Fruit fly (Drosophila melanogaster) whole organism, embryonic: Measurements from ENCODE around the gene Ctns.

Source experiments
- Atf-2 ChIP-seq: fragments of 200-800 bp; sonication (Bioruptor generic); optimal IDR thresholded peaks from 2 replicates; lab custom pipeline; 2016; ENCODE audit warnings: missing biosample characterization, missing genetic modification characterization
- B-H2 ChIP-seq: fragments of 200-800 bp; sonication (Bioruptor generic); optimal IDR thresholded peaks from 2 replicates; lab custom pipeline; 2018; ENCODE audit warnings: missing biosample characterization, mild to moderate bottlenecking, missing genetic modification characterization
- CG11696 ChIP-seq: fragments of 200-800 bp; sonication (Bioruptor generic); IDR thresholded peaks from 2 replicates; pipeline ENCODE4 v1.3.6; 2022; ENCODE audit warnings: missing biosample characterization, missing genetic modification characterization
- CG15011 ChIP-seq: fragments of 200-800 bp; sonication (Bioruptor generic); optimal IDR thresholded peaks from 3 replicates; lab custom pipeline; 2018; ENCODE audit warnings: missing biosample characterization, mild to moderate bottlenecking, missing genetic modification characterization
- CG16779 ChIP-seq: fragments of 200-800 bp; sonication (Bioruptor generic); IDR thresholded peaks from 2 replicates; pipeline ENCODE4 v1.3.6; 2022; ENCODE audit warnings: missing biosample characterization, missing genetic modification characterization
- CG17385 ChIP-seq: fragments of 200-800 bp; sonication (Bioruptor generic); optimal IDR thresholded peaks from 3 replicates; lab custom pipeline; 2018; ENCODE audit warnings: missing biosample characterization, mild to moderate bottlenecking, missing genetic modification characterization
- CG17568 ChIP-seq: fragments of 200-800 bp; sonication (Bioruptor generic); optimal IDR thresholded peaks from 2 replicates; lab custom pipeline; 2018; ENCODE audit warnings: missing biosample characterization, mild to moderate bottlenecking, missing genetic modification characterization, moderate library complexity
- CG18011 ChIP-seq: fragments of 200-800 bp; sonication (Bioruptor generic); optimal IDR thresholded peaks from 2 replicates; lab custom pipeline; 2017; ENCODE audit warnings: missing biosample characterization, missing genetic modification characterization, mild to moderate bottlenecking, moderate library complexity, missing genotype
- CG3281 ChIP-seq: fragments of 200-800 bp; sonication (Bioruptor generic); optimal IDR thresholded peaks from 3 replicates; lab custom pipeline; 2017; ENCODE audit warnings: missing biosample characterization, mild to moderate bottlenecking, missing genetic modification characterization
- CG33213 ChIP-seq: fragments of 200-800 bp; sonication (Bioruptor generic); optimal IDR thresholded peaks from 3 replicates; lab custom pipeline; 2016; ENCODE audit warnings: missing biosample characterization, missing genetic modification characterization
- CG42726 ChIP-seq: fragments of 200-800 bp; sonication (Bioruptor generic); IDR thresholded peaks from 2 replicates; pipeline ENCODE4 v1.3.6; 2022; ENCODE audit warnings: missing biosample characterization, missing genetic modification characterization; ENCODE audit not compliant: partially characterized antibody
- CG4424 ChIP-seq: fragments of 200-800 bp; sonication (Bioruptor generic); optimal IDR thresholded peaks from 3 replicates; lab custom pipeline; 2016; ENCODE audit warnings: missing biosample characterization, missing genetic modification characterization
- CG4854 ChIP-seq: fragments of 200-800 bp; sonication (Bioruptor generic); optimal IDR thresholded peaks from 2 replicates; lab custom pipeline; 2016; ENCODE audit warnings: missing biosample characterization, missing genetic modification characterization, inconsistent platforms
- CG6175 ChIP-seq: fragments of 200-800 bp; sonication (Bioruptor generic); IDR thresholded peaks from 3 replicates; pipeline ENCODE4 v1.3.6; 2022; ENCODE audit warnings: missing biosample characterization, missing genetic modification characterization
- CG6765 ChIP-seq: fragments of 200-800 bp; sonication (Bioruptor generic); optimal IDR thresholded peaks from 3 replicates; lab custom pipeline; 2017; ENCODE audit warnings: missing biosample characterization, mild to moderate bottlenecking, missing genetic modification characterization
- CG8290 ChIP-seq, 3 experiments: fragments of 200-800 bp; sonication (Bioruptor generic); optimal IDR thresholded peaks; 2 replicates each; lab custom pipeline; 2016 to 2019; ENCODE audit warnings: missing biosample characterization in 3 of 3, missing genetic modification characterization in 3 of 3, mild to moderate bottlenecking in 2 of 3, moderate library complexity in 1 of 3
- CG9797 ChIP-seq: fragments of 200-800 bp; sonication (Bioruptor generic); optimal IDR thresholded peaks from 3 replicates; lab custom pipeline; 2018; ENCODE audit warnings: missing biosample characterization, mild to moderate bottlenecking, missing genetic modification characterization
- Chrac-16 ChIP-seq: fragments of 200-800 bp; sonication (Bioruptor generic); optimal IDR thresholded peaks from 3 replicates; lab custom pipeline; 2016; ENCODE audit warnings: missing biosample characterization, missing genetic modification characterization
- HmgD ChIP-seq: fragments of 200-800 bp; sonication (Bioruptor generic); optimal IDR thresholded peaks from 3 replicates; lab custom pipeline; 2016; ENCODE audit warnings: missing biosample characterization, missing genetic modification characterization
- Hr39 ChIP-seq: fragments of >200 bp; optimal IDR thresholded peaks from 2 replicates; lab custom pipeline; 2017
- Max ChIP-seq: fragments of 200-800 bp; sonication (Bioruptor generic); optimal IDR thresholded peaks from 2 replicates; lab custom pipeline; 2016; ENCODE audit warnings: missing biosample characterization, mild to moderate bottlenecking, missing genetic modification characterization
- NK7.1 ChIP-seq: fragments of 200-800 bp; sonication (Bioruptor generic); optimal IDR thresholded peaks from 3 replicates; lab custom pipeline; 2016; ENCODE audit warnings: missing biosample characterization, missing genetic modification characterization
- Neu2 ChIP-seq: fragments of 200-800 bp; sonication (Bioruptor generic); optimal IDR thresholded peaks from 3 replicates; lab custom pipeline; 2016; ENCODE audit warnings: missing biosample characterization, missing genetic modification characterization, borderline replicate concordance
- Optix ChIP-seq: fragments of 200-800 bp; sonication (Bioruptor generic); IDR thresholded peaks from 3 replicates; pipeline ENCODE4 v1.3.6; 2022; ENCODE audit warnings: missing biosample characterization, missing genetic modification characterization
- Sox100B ChIP-seq: fragments of 200-800 bp; sonication (Bioruptor generic); optimal IDR thresholded peaks from 3 replicates; lab custom pipeline; 2018; ENCODE audit warnings: missing biosample characterization, mild to moderate bottlenecking, missing genetic modification characterization
- ab ChIP-seq: fragments of 200-800 bp; sonication (Bioruptor generic); optimal IDR thresholded peaks from 2 replicates; lab custom pipeline; 2016; ENCODE audit warnings: missing biosample characterization, missing genetic modification characterization
- abd-A ChIP-seq: fragments of 200-800 bp; sonication (Bioruptor generic); optimal IDR thresholded peaks from 3 replicates; lab custom pipeline; 2019; ENCODE audit warnings: missing biosample characterization, mild to moderate bottlenecking, missing genetic modification characterization, moderate library complexity
- btn ChIP-seq: fragments of 200-800 bp; sonication (Bioruptor generic); optimal IDR thresholded peaks from 2 replicates; lab custom pipeline; 2016; ENCODE audit warnings: missing biosample characterization, missing genetic modification characterization
- ems ChIP-seq: fragments of 200-800 bp; sonication (Bioruptor generic); optimal IDR thresholded peaks from 3 replicates; lab custom pipeline; 2016; ENCODE audit warnings: missing biosample characterization, missing genetic modification characterization
- fu2 ChIP-seq: fragments of 200-800 bp; sonication (Bioruptor generic); optimal IDR thresholded peaks from 2 replicates; lab custom pipeline; 2016; ENCODE audit warnings: missing biosample characterization, missing genetic modification characterization
- hb ChIP-seq: fragments of 200-800 bp; sonication (Bioruptor generic); IDR thresholded peaks from 3 replicates; pipeline ENCODE4 v1.3.6; 2022; ENCODE audit warnings: missing biosample characterization, missing genetic modification characterization; ENCODE audit not compliant: partially characterized antibody
- insv ChIP-seq, 2 experiments: fragments of 200-800 bp; sonication (Bioruptor generic); optimal IDR thresholded peaks; 3 replicates each; lab custom pipeline; 2016 to 2018; ENCODE audit warnings: missing biosample characterization in 2 of 2, missing genetic modification characterization in 2 of 2
- klu ChIP-seq: fragments of 200-800 bp; sonication (Bioruptor generic); IDR thresholded peaks from 2 replicates; pipeline ENCODE4 v1.3.6; 2022; ENCODE audit warnings: missing biosample characterization, missing genetic modification characterization
- lola ChIP-seq, 3 experiments: fragments of >200 bp in 2 of 3; fragments of 200-800 bp in 1 of 3; sonication (Bioruptor generic) in 1 of 3; optimal IDR thresholded peaks; 2 replicates each; lab custom pipeline; 2017 to 2019; ENCODE audit warnings: missing biosample characterization in 3 of 3, missing genetic modification characterization in 3 of 3, mild to moderate bottlenecking in 1 of 3, moderate library complexity in 1 of 3
- luna ChIP-seq: fragments of 200-800 bp; sonication (Bioruptor generic); optimal IDR thresholded peaks from 2 replicates; lab custom pipeline; 2016; ENCODE audit warnings: missing biosample characterization, missing genetic modification characterization
- odd ChIP-seq: fragments of 200-800 bp; sonication (Bioruptor generic); optimal IDR thresholded peaks from 2 replicates; lab custom pipeline; 2017; ENCODE audit warnings: missing biosample characterization, mild to moderate bottlenecking, missing genetic modification characterization
- otp ChIP-seq: fragments of 200-800 bp; sonication (Bioruptor generic); IDR thresholded peaks from 3 replicates; pipeline ENCODE4, ENCODE4 v1.3.6; 2022; ENCODE audit warnings: missing biosample characterization, missing genetic modification characterization
- pan ChIP-seq, 4 experiments: fragments of >200 bp in 3 of 4; fragments of 200-800 bp in 1 of 4; sonication (Bioruptor generic) in 1 of 4; optimal IDR thresholded peaks in 3 of 4; IDR thresholded peaks in 1 of 4; 2 replicates each; pipeline versions ENCODE4 v1.3.6 to Lab custom; 2017 to 2022; ENCODE audit warnings: missing biosample characterization in 2 of 4, missing genetic modification characterization in 2 of 4, mixed read lengths in 1 of 4
- pita ChIP-seq: fragments of 200-800 bp; sonication (Bioruptor generic); optimal IDR thresholded peaks from 2 replicates; lab custom pipeline; 2017; ENCODE audit warnings: missing biosample characterization, mild to moderate bottlenecking, missing genetic modification characterization
- prd ChIP-seq, 3 experiments: fragments of >200 bp in 2 of 3; fragments of 200-800 bp in 1 of 3; sonication (Bioruptor generic) in 1 of 3; optimal IDR thresholded peaks in 2 of 3; IDR thresholded peaks in 1 of 3; 2 replicates in 2 of 3; 3 replicates in 1 of 3; pipeline versions ENCODE4 v1.3.6 to Lab custom; 2017 to 2022; ENCODE audit warnings: missing biosample characterization in 1 of 3, missing genetic modification characterization in 1 of 3
- pum ChIP-seq: fragments of 200-800 bp; sonication (Bioruptor generic); optimal IDR thresholded peaks from 2 replicates; lab custom pipeline; 2016; ENCODE audit warnings: missing biosample characterization, missing genetic modification characterization
- sisA ChIP-seq: fragments of 200-800 bp; sonication (Bioruptor generic); IDR thresholded peaks from 2 replicates; pipeline ENCODE4 v1.3.6; 2022; ENCODE audit warnings: missing biosample characterization, missing genetic modification characterization
- stwl ChIP-seq: fragments of 200-800 bp; sonication (Bioruptor generic); optimal IDR thresholded peaks from 3 replicates; lab custom pipeline; 2018; ENCODE audit warnings: missing biosample characterization, mild to moderate bottlenecking, missing genetic modification characterization, moderate library complexity
- sug ChIP-seq: fragments of 200-800 bp; optimal IDR thresholded peaks from 2 replicates; lab custom pipeline; 2019; ENCODE audit warnings: missing biosample characterization, mild to moderate bottlenecking, missing genetic modification characterization, moderate library complexity
- toy ChIP-seq: fragments of 200-800 bp; sonication (Bioruptor generic); IDR thresholded peaks from 2 replicates; pipeline ENCODE4 v1.3.6; 2022; ENCODE audit warnings: missing biosample characterization, missing genetic modification characterization
- tx ChIP-seq: fragments of 200-800 bp; sonication (Bioruptor generic); optimal IDR thresholded peaks from 2 replicates; lab custom pipeline; 2016; ENCODE audit warnings: missing biosample characterization, missing genetic modification characterization
- unc-4 ChIP-seq: fragments of 200-800 bp; sonication (Bioruptor generic); IDR thresholded peaks from 2 replicates; pipeline ENCODE4 v1.3.6; 2022; ENCODE audit warnings: missing biosample characterization, missing genetic modification characterization; ENCODE audit not compliant: partially characterized antibody
- vfl ChIP-seq: fragments of 200-800 bp; sonication (Bioruptor generic); optimal IDR thresholded peaks from 2 replicates; lab custom pipeline; 2016; ENCODE audit warnings: missing biosample characterization, missing genetic modification characterization
- wor ChIP-seq: fragments of 200-800 bp; sonication (Bioruptor generic); IDR thresholded peaks from 2 replicates; pipeline ENCODE4 v1.3.6; 2022; ENCODE audit warnings: missing biosample characterization, missing genetic modification characterization

Ctns gene

dm6 chr3R:23048690-23049118, 10.1 kb downstream of the Ctns start (continued):
- TF ChIP-seq pan (optimal IDR thresholded peaks at IDR 0.05; lab: Kevin White, UChicago) (no peak), pan (GFP tag; optimal IDR thresholded peaks at IDR 0.05 in 1 of 2, IDR thresholded peaks at IDR 0.05 in 1 of 2) (peak in 1 of 2 experiments; percentile 53), CG8290 (GFP tag; optimal IDR thresholded peaks at IDR 0.05; lab: Kevin White, UChicago) (peak; percentile 48), CG8290 (tag; optimal IDR thresholded peaks at IDR 0.05; lab: Kevin White, UChicago) (no peak), sisA (GFP tag; lab: Robert Waterston, UW) (peak; percentile 58), lola (GFP tag; optimal IDR thresholded peaks at IDR 0.05; lab: Kevin White, UChicago) (peak in 1 of 3 experiments; percentile 56), CG17568 (GFP tag; lab: Kevin White, UChicago) (peak; percentile 41), CG11696 (GFP tag; lab: Robert Waterston, UW) (peak; percentile 10; the same call in 1 of the 2 replicates), HmgD (GFP tag; lab: Kevin White, UChicago) (no peak), CG6175 (GFP tag; lab: Robert Waterston, UW) (no peak), Neu2 (GFP tag; lab: Kevin White, UChicago) (no peak), CG18011 (GFP tag; lab: Kevin White, UChicago) (no peak), Atf-2 (GFP tag; lab: Kevin White, UChicago) (peak; percentile 28), klu (GFP tag; lab: Robert Waterston, UW) (peak; percentile 35; the same call in 1 of the 2 replicates), luna (GFP tag; lab: Kevin White, UChicago) (no peak), ems (GFP tag; lab: Kevin White, UChicago) (peak; percentile 11), CG3281 (GFP tag; lab: Kevin White, UChicago) (peak; percentile 76), toy (GFP tag; lab: Robert Waterston, UW) (no peak), B-H2 (GFP tag; lab: Kevin White, UChicago) (no peak), otp (GFP tag; lab: Robert Waterston, UW) (0 out of 3 replicates have a peak, but pooled peaks have one; percentile 16), NK7.1 (GFP tag; lab: Kevin White, UChicago) (peak; percentile 28), pum (GFP tag; lab: Kevin White, UChicago) (peak; percentile 42), tx (peak; percentile 31), prd (optimal IDR thresholded peaks at IDR 0.05; lab: Kevin White, UChicago) (no peak), prd (GFP tag; IDR thresholded peaks at IDR 0.05; lab: Robert Waterston, UW) (peak; percentile 75), CG17385 (GFP tag; lab: Kevin White, UChicago) (peak; percentile 78), CG4424 (GFP tag; lab: Kevin White, UChicago) (peak; percentile 73), CG6765 (GFP tag; lab: Kevin White, UChicago) (no peak), wor (GFP tag; lab: Robert Waterston, UW) (peak; percentile 77), CG4854 (GFP tag; lab: Kevin White, UChicago) (peak; percentile 33), CG15011 (GFP tag; lab: Kevin White, UChicago) (peak; percentile 40), ab (GFP tag; lab: Kevin White, UChicago) (no peak), Chrac-16 (peak; percentile 49), abd-A (tag; lab: Kevin White, UChicago) (no peak), CG9797 (GFP tag; lab: Kevin White, UChicago) (no peak), Sox100B (GFP tag; lab: Kevin White, UChicago) (peak; percentile 85), pita (GFP tag; lab: Kevin White, UChicago) (no peak), stwl (tag; lab: Kevin White, UChicago) (no peak), CG42726 (GFP tag; lab: Robert Waterston, UW) (no peak), fu2 (no peak), CG33213 (GFP tag; lab: Kevin White, UChicago) (no peak), Optix (GFP tag; lab: Robert Waterston, UW) (no peak), unc-4 (GFP tag; lab: Robert Waterston, UW) (no peak), insv (GFP tag; optimal IDR thresholded peaks at IDR 0.05; lab: Kevin White, UChicago) (no peak), Hr39 (lab: Kevin White, UChicago) (no peak), vfl (GFP tag; lab: Kevin White, UChicago) (no peak), sug (tag; lab: Kevin White, UChicago) (peak; percentile 71), hb (no peak), btn (GFP tag; lab: Kevin White, UChicago) (no peak), CG16779 (GFP tag; lab: Robert Waterston, UW) (no peak), Max (GFP tag; lab: Kevin White, UChicago) (peak; percentile 53), odd (GFP tag; lab: Kevin White, UChicago) (peak; percentile 63)
